Fruit fly (Drosophila melanogaster): Measurements from ENCODE around the gene CG5883.

CG5883 gene

DNA sequence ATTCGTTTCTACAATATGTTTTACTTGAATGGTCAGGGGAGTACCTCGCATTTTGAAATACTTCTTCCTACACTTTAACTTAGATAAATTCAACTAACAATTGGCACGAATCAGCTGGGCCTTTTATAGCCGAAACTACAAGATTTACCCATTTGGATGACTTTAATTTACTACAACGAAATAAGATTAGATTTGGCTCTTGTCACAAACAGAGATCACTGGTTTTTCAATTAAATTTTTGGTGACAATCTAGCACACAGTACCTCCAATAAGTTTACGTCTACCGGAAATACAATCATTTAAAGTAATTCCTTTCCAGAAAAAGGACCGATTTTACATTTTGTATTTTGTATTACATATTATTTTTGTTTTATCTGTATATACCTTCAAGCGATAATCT, at the start of gene CG5883:
Gene CG5883, minus strand, starts transcription at position 101 of the 400 bp plus-strand sequence.
- TF ChIP-seq Myc (optimal IDR thresholded peaks at IDR 0.05) = no peak
- TF ChIP-seq Sin3A (optimal IDR thresholded peaks at IDR 0.05) = no peak
- TF ChIP-seq ttk (optimal IDR thresholded peaks at IDR 0.05) = no peak
- TF ChIP-seq insv (optimal IDR thresholded peaks at IDR 0.05) = no peak
- no peak for TF ChIP-seq psq (optimal IDR thresholded peaks at IDR 0.05)
- no peak for TF ChIP-seq h (optimal IDR thresholded peaks at IDR 0.05)

DNA sequence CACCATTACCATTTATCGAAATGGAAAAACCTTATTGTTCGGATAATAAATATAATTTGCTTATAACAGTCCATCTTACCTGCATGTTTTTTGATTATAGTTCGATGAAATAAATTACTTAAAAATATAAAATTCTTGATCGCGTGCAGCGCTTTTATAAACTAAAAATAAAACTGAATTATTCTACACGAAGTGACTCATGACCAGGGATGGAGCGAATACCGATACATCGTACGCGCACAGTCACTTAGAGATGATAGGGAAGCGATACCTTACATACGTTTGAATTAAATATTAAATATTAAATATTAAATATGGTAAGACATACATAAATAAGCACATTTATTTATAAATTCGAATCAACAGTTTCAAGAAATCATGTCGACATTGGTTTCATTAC, 48.3 kb upstream of the CG5883 start, which contains the start of gene viaf:
Gene viaf, minus strand, starts transcription at position 220 of the 400 bp plus-strand sequence.
- TF ChIP-seq Myc (optimal IDR thresholded peaks at IDR 0.05) (no peak), h (optimal IDR thresholded peaks at IDR 0.05) (no peak), psq (optimal IDR thresholded peaks at IDR 0.05) (no peak), Sin3A (optimal IDR thresholded peaks at IDR 0.05) (no peak), insv (optimal IDR thresholded peaks at IDR 0.05) (no peak), ttk (optimal IDR thresholded peaks at IDR 0.05) (no peak)

DNA sequence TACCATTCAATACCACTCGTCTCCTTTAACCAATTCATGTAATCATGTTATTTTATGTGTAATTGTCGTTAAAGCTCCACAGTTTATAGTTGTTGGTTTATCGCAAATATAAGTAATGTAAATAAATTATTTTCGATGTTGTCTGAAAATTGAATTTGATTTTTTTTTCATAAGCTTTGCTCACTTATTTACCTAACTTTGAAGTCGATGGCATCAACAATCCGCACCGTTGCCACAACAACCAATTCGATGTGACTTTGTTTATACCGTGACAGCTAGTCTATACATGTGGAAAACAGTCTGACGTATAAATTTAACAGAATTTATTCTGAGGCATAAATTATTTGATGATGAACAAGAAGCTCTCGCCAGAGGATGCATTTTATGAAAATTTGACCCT, 45.8 kb upstream of the CG5883 start, which contains the start of gene CG6931:
Gene CG6931, plus strand, starts transcription at position 301 of the 400 bp plus-strand sequence.
- TF ChIP-seq Sin3A (optimal IDR thresholded peaks at IDR 0.05) (no peak), psq (optimal IDR thresholded peaks at IDR 0.05) (no peak), h (optimal IDR thresholded peaks at IDR 0.05) (no peak), ttk (optimal IDR thresholded peaks at IDR 0.05) (no peak), insv (optimal IDR thresholded peaks at IDR 0.05) (no peak), Myc (optimal IDR thresholded peaks at IDR 0.05) (no peak)

DNA sequence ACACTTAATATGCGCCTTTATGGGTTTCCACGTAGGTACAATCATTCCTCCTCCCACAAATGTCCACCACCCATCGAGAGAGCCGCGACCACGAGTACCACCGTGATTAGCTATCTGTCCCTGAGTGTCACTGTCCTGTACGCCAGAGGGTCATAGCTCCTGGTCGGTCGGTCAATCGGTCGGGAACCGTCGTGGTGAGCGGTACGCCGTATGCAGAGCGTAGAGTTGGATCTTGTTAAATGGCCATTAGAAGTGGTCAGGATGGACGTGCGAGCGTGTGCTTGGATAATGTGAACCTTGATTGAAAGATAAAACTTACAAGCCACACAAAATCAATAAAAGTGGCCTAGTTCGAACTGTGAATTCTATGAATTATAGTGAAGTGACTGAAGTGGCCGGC, 40.0 kb upstream of the CG5883 start, which contains the start of gene CG6938:
Gene CG6938, plus strand, starts transcription at position 301 of the 400 bp plus-strand sequence.
- TF ChIP-seq Sin3A (optimal IDR thresholded peaks at IDR 0.05) = no peak
- no peak for TF ChIP-seq insv (optimal IDR thresholded peaks at IDR 0.05)
- no peak for TF ChIP-seq ttk (optimal IDR thresholded peaks at IDR 0.05)
- no peak for TF ChIP-seq psq (optimal IDR thresholded peaks at IDR 0.05)
- TF ChIP-seq h (optimal IDR thresholded peaks at IDR 0.05) = no peak
- TF ChIP-seq Myc (optimal IDR thresholded peaks at IDR 0.05) = no peak

DNA sequence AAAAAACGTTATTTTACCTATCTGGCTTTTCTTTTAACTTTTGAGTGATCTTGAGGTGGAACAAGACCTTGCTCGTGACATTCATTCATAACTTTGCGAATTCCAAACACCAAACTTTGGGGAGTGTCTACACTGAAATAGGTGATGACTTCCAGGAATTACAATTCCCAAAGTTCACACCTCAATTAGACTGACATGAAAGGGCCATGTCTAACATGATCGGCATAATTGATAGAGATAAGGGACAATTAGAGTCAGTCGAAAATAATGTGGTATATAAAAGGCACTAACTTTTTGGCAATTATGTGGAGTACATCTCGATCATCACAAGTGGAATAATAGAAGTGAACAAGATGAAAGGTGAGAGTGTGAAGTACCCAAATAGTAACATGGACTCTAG, 31.2 kb upstream of the CG5883 start, which contains the start of gene CG43896:
Gene CG43896, plus strand, starts transcription at position 301 of the 400 bp plus-strand sequence.
- TF ChIP-seq Sin3A (optimal IDR thresholded peaks at IDR 0.05) = no peak
- TF ChIP-seq ttk (optimal IDR thresholded peaks at IDR 0.05) = no peak

DNA sequence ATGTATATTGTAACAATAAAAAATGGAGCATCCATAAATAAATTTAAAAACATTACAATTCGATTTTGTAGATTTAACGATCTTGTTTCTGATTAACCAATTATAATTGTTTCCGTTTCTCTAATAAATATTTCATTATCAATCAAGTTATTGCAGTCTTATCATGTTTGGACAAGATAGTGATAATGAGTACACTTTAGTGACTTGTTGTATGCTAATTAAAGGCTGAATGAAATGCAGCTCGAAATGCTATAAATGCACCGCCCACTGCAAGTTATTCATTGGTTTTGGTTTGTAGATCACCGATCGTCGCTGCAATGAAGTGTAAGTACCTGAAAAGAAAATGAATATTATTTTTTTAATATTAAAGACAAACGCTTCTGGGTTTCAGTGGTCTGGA, 30.0 kb upstream of the CG5883 start, which contains the start of gene CG14125:
Gene CG14125, plus strand, starts transcription at position 301 of the 400 bp plus-strand sequence.
- no peak for TF ChIP-seq ttk (optimal IDR thresholded peaks at IDR 0.05)
- no peak for TF ChIP-seq Myc (optimal IDR thresholded peaks at IDR 0.05)
- no peak for TF ChIP-seq psq (optimal IDR thresholded peaks at IDR 0.05)
- TF ChIP-seq h (optimal IDR thresholded peaks at IDR 0.05) = no peak
- TF ChIP-seq Sin3A (optimal IDR thresholded peaks at IDR 0.05) = no peak
- TF ChIP-seq insv (optimal IDR thresholded peaks at IDR 0.05) = no peak

DNA sequence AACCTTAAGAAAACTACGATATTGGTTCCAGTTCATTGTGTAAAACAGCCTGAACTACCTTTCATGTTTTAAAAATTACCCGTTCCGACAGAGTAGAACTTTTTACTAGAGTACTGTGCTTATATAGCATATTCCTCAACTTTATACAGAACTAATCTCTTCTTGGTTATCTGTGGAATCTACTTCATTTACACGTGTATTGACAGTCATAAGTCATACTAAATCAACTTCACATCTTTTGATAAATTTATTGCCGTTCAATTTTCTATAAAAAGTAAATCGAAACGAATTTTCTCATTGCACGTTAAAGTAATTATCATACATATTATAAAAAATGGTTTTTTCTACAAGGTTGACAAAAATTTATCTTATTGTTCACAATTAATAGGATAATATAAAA, 29.0 kb upstream of the CG5883 start, which contains the start of gene CG42397:
Gene CG42397, minus strand, starts transcription at position 101 of the 400 bp plus-strand sequence.
- TF ChIP-seq h (optimal IDR thresholded peaks at IDR 0.05) = no peak
- TF ChIP-seq insv (optimal IDR thresholded peaks at IDR 0.05) = no peak
- no peak for TF ChIP-seq psq (optimal IDR thresholded peaks at IDR 0.05)
- TF ChIP-seq Sin3A (optimal IDR thresholded peaks at IDR 0.05) = no peak
- no peak for TF ChIP-seq ttk (optimal IDR thresholded peaks at IDR 0.05)
- TF ChIP-seq Myc (optimal IDR thresholded peaks at IDR 0.05) = no peak

DNA sequence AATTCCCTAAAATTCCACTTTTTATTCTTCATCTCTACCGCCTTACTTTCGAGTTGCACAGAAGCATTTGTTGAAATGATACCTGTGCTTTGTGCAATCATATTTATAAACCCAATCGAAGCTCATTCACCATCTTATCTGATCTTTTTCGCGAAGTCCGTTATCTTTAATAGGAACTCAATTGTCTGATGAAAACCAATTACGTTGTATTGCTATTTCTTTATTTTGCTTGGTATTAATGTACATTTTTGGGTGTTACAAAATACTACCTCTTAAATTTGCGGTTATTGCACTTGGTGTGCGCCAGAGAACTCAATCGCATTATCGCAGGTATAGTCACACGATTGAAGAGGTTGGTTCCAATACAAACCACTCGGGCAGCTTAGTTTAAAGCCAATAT, 28.2 kb upstream of the CG5883 start, which contains the start of gene Muc68E:
Gene Muc68E, minus strand, starts transcription at position 101 of the 400 bp plus-strand sequence.
- no peak for TF ChIP-seq psq (optimal IDR thresholded peaks at IDR 0.05)
- TF ChIP-seq h (optimal IDR thresholded peaks at IDR 0.05) = no peak
- TF ChIP-seq Myc (optimal IDR thresholded peaks at IDR 0.05) = no peak
- TF ChIP-seq ttk (optimal IDR thresholded peaks at IDR 0.05) = no peak
- TF ChIP-seq Sin3A (optimal IDR thresholded peaks at IDR 0.05) = no peak
- no peak for TF ChIP-seq insv (optimal IDR thresholded peaks at IDR 0.05)

DNA sequence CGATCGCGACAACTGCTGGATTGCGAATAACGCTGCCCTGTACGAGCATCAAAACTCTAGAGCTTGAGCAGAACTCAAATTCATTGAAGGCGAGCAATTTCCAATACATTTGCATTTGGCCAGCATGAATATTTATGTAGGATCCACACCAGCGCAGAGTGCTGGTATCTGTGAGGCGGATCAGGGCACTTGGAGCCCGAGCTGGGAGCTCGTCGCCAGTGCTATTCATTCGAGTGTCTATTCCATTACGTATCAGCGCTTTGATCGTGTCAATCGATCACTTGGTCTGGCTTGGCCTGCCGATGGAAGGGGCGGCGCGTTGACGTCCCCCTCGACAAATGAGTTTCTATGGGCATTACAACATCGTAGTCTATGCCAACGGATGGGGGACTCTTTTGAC, 21.5 kb upstream of the CG5883 start, which contains the start of gene prc:
Gene prc, minus strand, starts transcription at position 28 of the 400 bp plus-strand sequence.
- no peak for TF ChIP-seq Sin3A (optimal IDR thresholded peaks at IDR 0.05)
- no peak for TF ChIP-seq psq (optimal IDR thresholded peaks at IDR 0.05)
- TF ChIP-seq insv (optimal IDR thresholded peaks at IDR 0.05) = no peak
- no peak for TF ChIP-seq Myc (optimal IDR thresholded peaks at IDR 0.05)
- no peak for TF ChIP-seq ttk (optimal IDR thresholded peaks at IDR 0.05)
- no peak for TF ChIP-seq h (optimal IDR thresholded peaks at IDR 0.05)

DNA sequence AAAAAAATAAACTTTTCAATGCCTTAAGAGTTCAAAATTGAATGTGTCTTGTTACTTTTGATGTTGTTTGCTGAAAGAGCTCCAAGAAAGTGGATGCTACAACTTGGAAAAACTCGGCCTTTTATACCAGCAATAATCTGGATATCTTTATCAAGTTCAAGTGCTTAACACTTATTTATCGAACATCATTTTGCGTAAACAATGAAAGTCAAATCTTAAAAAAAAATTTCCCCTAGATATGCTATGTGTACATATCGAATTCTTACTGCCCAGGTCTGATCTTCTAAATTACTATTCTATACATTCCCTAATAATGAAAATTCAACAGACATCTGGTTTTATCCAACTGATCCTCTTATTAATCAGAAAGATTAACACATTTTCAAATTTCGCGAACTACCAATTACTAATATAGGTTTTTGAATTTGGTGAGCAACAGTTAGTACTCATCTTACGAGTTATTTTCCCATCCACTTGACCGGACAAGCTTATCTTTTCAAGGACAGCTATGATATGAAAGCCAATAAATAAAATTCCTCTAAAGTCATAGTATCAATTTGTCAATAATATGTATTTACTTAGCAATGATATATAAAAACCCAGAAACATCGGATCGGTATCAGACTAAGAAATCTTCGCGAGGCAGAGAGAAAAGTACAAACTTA, 13.1 kb upstream of the CG5883 start, which contains the start of the genes CG11570 and CG43294:
Gene CG11570, minus strand, starts transcription at position 101 of the 665 bp plus-strand sequence.
Gene CG43294, plus strand, starts transcription at position 615 of the 665 bp plus-strand sequence.
- TF ChIP-seq h (optimal IDR thresholded peaks at IDR 0.05) = no peak
- no peak for TF ChIP-seq Sin3A (optimal IDR thresholded peaks at IDR 0.05)
- no peak for TF ChIP-seq Myc (optimal IDR thresholded peaks at IDR 0.05)
- TF ChIP-seq ttk (optimal IDR thresholded peaks at IDR 0.05) = no peak
- no peak for TF ChIP-seq insv (optimal IDR thresholded peaks at IDR 0.05)
- no peak for TF ChIP-seq psq (optimal IDR thresholded peaks at IDR 0.05)

DNA sequence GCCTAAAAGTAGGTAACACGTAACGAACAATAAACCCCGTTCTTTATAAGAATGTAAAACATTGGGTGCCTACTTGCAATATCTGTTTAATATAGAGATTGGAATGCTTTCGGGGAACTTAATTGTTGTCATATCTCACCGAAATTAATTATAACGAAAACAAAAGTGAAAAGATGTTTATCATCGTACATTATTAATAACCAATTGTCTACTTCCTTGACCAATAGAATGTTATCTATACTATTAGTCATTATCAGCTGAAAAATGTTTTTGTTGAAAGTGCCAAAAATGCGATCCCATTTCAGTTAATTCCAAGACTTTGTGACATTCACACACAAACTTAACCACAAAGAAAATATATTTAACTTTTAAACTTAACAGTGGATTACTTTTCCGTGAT, 9.1 kb upstream of the CG5883 start, which contains the start of gene CG7248:
Gene CG7248, plus strand, starts transcription at position 301 of the 400 bp plus-strand sequence.
- no peak for TF ChIP-seq h (optimal IDR thresholded peaks at IDR 0.05)

DNA sequence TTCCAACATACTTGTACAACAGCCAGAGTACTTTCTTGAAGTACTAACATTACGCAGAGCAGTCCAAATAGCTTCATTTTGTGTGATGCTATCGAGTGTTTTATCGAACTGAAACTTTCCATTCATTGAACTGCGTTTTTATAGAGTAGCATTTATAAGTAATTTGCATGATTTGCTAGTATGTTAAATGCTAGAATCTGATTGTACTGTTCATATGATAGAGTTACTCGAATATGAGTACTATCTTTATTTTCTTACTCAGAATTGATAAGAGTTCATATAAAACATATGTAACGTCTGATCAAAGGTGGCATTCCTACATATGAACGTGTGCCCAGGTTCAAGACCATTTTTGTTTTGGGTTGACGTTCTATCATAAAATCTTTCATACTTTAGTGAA, 8.6 kb upstream of the CG5883 start, which contains the start of gene obst-G:
Gene obst-G, minus strand, starts transcription at position 101 of the 400 bp plus-strand sequence.
- TF ChIP-seq insv (optimal IDR thresholded peaks at IDR 0.05) (no peak), ttk (optimal IDR thresholded peaks at IDR 0.05) (no peak), Sin3A (optimal IDR thresholded peaks at IDR 0.05) (no peak), h (optimal IDR thresholded peaks at IDR 0.05) (no peak), psq (optimal IDR thresholded peaks at IDR 0.05) (no peak), Myc (optimal IDR thresholded peaks at IDR 0.05) (no peak)

Measured in Kc167 (cell line).